Worm (Caenorhabditis elegans): ENCODE measurements around the gene jmjd-5.

jmjd-5 gene

DNA sequence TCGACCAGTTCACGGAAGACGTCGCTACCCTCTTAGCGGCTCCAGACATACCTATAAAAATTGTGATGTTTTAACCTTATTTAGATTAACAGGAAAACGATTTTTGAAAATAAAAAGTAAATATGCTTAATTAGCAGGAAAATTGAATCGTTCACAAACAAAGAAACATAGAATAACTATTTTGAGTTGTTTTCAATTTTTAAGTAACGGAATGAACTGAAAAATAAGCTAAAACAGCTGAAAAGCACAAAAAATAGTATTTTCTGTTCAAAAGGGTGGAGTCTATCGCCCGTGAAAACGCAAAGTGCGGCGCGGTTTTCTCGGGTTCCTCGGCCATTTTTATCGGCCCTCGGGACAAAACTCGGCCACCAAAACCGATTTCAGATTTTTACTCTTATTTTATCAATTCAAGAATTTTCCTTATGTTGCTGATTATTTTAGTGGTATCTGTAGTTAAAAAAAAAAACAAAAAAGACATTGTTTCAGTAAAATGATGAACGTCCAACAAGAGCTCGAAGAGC, 3.4 kb upstream of the jmjd-5 start, which contains the start of the genes atp-5 and lmtr-3 (continued):
- peak; percentile 29 for TF ChIP-seq snpc-4 (GFP tag; optimal IDR thresholded peaks at IDR 0.05)
- TF ChIP-seq snpc-4 (tag; optimal IDR thresholded peaks at IDR 0.05): peak; percentile 7 to 62 (median 49)
- TF ChIP-seq B0261.1 (tag; optimal IDR thresholded peaks at IDR 0.05): no peak
- TF ChIP-seq tbx-9 (tag; optimal IDR thresholded peaks at IDR 0.05; ENCODE audit: borderline replicate concordance): no peak
- no peak for TF ChIP-seq repo-1 (tag; optimal IDR thresholded peaks at IDR 0.05)
- TF ChIP-seq let-607 (tag; optimal IDR thresholded peaks at IDR 0.05): no peak
- TF ChIP-seq aptf-2 (GFP tag; conservative IDR thresholded peaks at IDR 0.05): peak; percentile 62
- peak; percentile 4 for TF ChIP-seq him-1 (tag; optimal IDR thresholded peaks at IDR 0.05)
- TF ChIP-seq ekl-4 (GFP tag; IDR thresholded peaks at IDR 0.05): no peak
- peak; percentile 48 for TF ChIP-seq ztf-18 (tag; optimal IDR thresholded peaks at IDR 0.05)
- peak; percentile 89 for TF ChIP-seq ceh-27 (GFP tag; optimal IDR thresholded peaks at IDR 0.05)
- TF ChIP-seq T26A5.8 (tag; optimal IDR thresholded peaks at IDR 0.05): no peak
- peak; percentile 28 for TF ChIP-seq lin-40 (tag; optimal IDR thresholded peaks at IDR 0.05)
- no peak for TF ChIP-seq nfya-2 (GFP tag; IDR thresholded peaks at IDR 0.05)
- peak; percentile 31; the same call in 1 of the 2 replicates for TF ChIP-seq F33H1.4 (GFP tag; IDR thresholded peaks at IDR 0.05)
- TF ChIP-seq atf-7 (tag; optimal IDR thresholded peaks at IDR 0.05): no peak
- no peak for TF ChIP-seq ets-4 (GFP tag; optimal IDR thresholded peaks at IDR 0.05)
- TF ChIP-seq rcor-1 (GFP tag; IDR thresholded peaks at IDR 0.05): peak; percentile 56
- TF ChIP-seq sdz-38 (tag; optimal IDR thresholded peaks at IDR 0.05): no peak
- no peak for TF ChIP-seq egl-44 (GFP tag; IDR thresholded peaks at IDR 0.05)
- TF ChIP-seq cebp-1 (GFP tag; IDR thresholded peaks at IDR 0.05): peak; percentile 64
- peak; percentile 63 for TF ChIP-seq cebp-1 (tag; optimal IDR thresholded peaks at IDR 0.05)
- TF ChIP-seq unc-130 (GFP tag; optimal IDR thresholded peaks at IDR 0.05): peak; percentile 92
- no peak for TF ChIP-seq ztf-26 (tag; optimal IDR thresholded peaks at IDR 0.05)
- TF ChIP-seq K11D2.4 (GFP tag; IDR thresholded peaks at IDR 0.05): peak; percentile 63; the same call in 1 of the 2 replicates
- peak; percentile 30 for TF ChIP-seq tlf-1 (GFP tag; optimal IDR thresholded peaks at IDR 0.05)
- TF ChIP-seq Y53G8AR.9 (GFP tag; conservative IDR thresholded peaks at IDR 0.05): 0 out of 2 replicates have a peak, but pooled peaks have one; percentile 37
- TF ChIP-seq B0019.2 (GFP tag; conservative IDR thresholded peaks at IDR 0.05): peak; percentile 76
- no peak for TF ChIP-seq mel-28 (tag; optimal IDR thresholded peaks at IDR 0.05; ENCODE audit: borderline replicate concordance)
- no peak for TF ChIP-seq F22D6.2 (tag; optimal IDR thresholded peaks at IDR 0.05)
- no peak for TF ChIP-seq nhr-27 (tag; optimal IDR thresholded peaks at IDR 0.05)
- TF ChIP-seq B0336.3 (GFP tag; IDR thresholded peaks at IDR 0.05): no peak
- no peak for TF ChIP-seq sptf-2 (GFP tag; optimal IDR thresholded peaks at IDR 0.05)
- peak; percentile 36 for TF ChIP-seq snpc-3.4 (tag; optimal IDR thresholded peaks at IDR 0.05)
- TF ChIP-seq nhr-80 (tag; optimal IDR thresholded peaks at IDR 0.05): peak; percentile 81
- peak; percentile 37 for TF ChIP-seq efl-1 (GFP tag; optimal IDR thresholded peaks at IDR 0.05)
- TF ChIP-seq dpff-1 (tag; optimal IDR thresholded peaks at IDR 0.05): no peak
- TF ChIP-seq zfh-2 (GFP tag; conservative IDR thresholded peaks at IDR 0.05): no peak
- TF ChIP-seq ceh-58 (GFP tag; IDR thresholded peaks at IDR 0.05): no peak
- peak; percentile 56 for TF ChIP-seq ceh-91 (GFP tag; IDR thresholded peaks at IDR 0.05)
- TF ChIP-seq ama-1 (optimal IDR thresholded peaks at IDR 0.05): no peak
- TF ChIP-seq ama-1 (GFP tag; optimal IDR thresholded peaks at IDR 0.05): no peak
- TF ChIP-seq chd-7 (tag; optimal IDR thresholded peaks at IDR 0.05): no peak
- TF ChIP-seq F37B4.10 (GFP tag; IDR thresholded peaks at IDR 0.05): no peak
- no peak for TF ChIP-seq hlh-26 (GFP tag; conservative IDR thresholded peaks at IDR 0.05)
- TF ChIP-seq D2030.7 (GFP tag; IDR thresholded peaks at IDR 0.05): peak; percentile 85
- TF ChIP-seq pha-4 (tag; optimal IDR thresholded peaks at IDR 0.05): no peak
- TF ChIP-seq lin-35 (GFP tag; optimal IDR thresholded peaks at IDR 0.05): peak in 1 of 3 experiments; percentile 24
- TF ChIP-seq gei-17 (GFP tag; optimal IDR thresholded peaks at IDR 0.05): no peak
- TF ChIP-seq ztf-25 (GFP tag; IDR thresholded peaks at IDR 0.05): peak; percentile 90

Data from whole organism, young adult.